Worm (Caenorhabditis elegans) whole organism, mixed stage, embryonic: Measurements from ENCODE around the gene jbts-14.

Source experiments
- M03D4.4 ChIP-seq: sonication (generic microtip); optimal IDR thresholded peaks from 2 replicates; lab custom pipeline; 2017; ENCODE audit warnings: mild to moderate bottlenecking, missing genetic modification characterization, missing compliant biosample characterization
- bed-3 ChIP-seq: fragments of 200-800 bp; sonication (Bioruptor generic); optimal IDR thresholded peaks from 3 replicates; lab custom pipeline; 2018; ENCODE audit warnings: mild to moderate bottlenecking, missing genetic modification characterization, moderate library complexity, missing compliant biosample characterization
- blmp-1 ChIP-seq: fragments of 150-350 bp; optimal IDR thresholded peaks from 2 replicates; lab custom pipeline; 2014; ENCODE audit warnings: missing biosample characterization, missing genetic modification characterization
- ceh-39 ChIP-seq: fragments of 150-350 bp; optimal IDR thresholded peaks from 2 replicates; lab custom pipeline; 2014; ENCODE audit warnings: missing biosample characterization, missing genetic modification characterization
- ceh-43 ChIP-seq: fragments of 200-800 bp; sonication (Bioruptor generic); optimal IDR thresholded peaks from 2 replicates; lab custom pipeline; 2018; ENCODE audit warnings: mild to moderate bottlenecking, missing genetic modification characterization, moderate library complexity, missing compliant biosample characterization
- ceh-83 ChIP-seq: fragments of 200-800 bp; sonication (Bioruptor generic); optimal IDR thresholded peaks from 2 replicates; lab custom pipeline; 2018; ENCODE audit warnings: mild to moderate bottlenecking, missing genetic modification characterization, missing compliant biosample characterization
- cnd-1 ChIP-seq: fragments of 200-800 bp; sonication (Bioruptor generic); optimal IDR thresholded peaks from 2 replicates; lab custom pipeline; 2018; ENCODE audit warnings: mild to moderate bottlenecking, missing genetic modification characterization, missing compliant biosample characterization
- drap-1 ChIP-seq: fragments of 200-800 bp; sonication (Bioruptor generic); optimal IDR thresholded peaks from 3 replicates; lab custom pipeline; 2018; ENCODE audit warnings: mild to moderate bottlenecking, missing genetic modification characterization, missing compliant biosample characterization
- elt-1 ChIP-seq: sonication (generic microtip); optimal IDR thresholded peaks from 2 replicates; lab custom pipeline; 2017; ENCODE audit warnings: missing genetic modification characterization, mild to moderate bottlenecking, missing compliant biosample characterization, antibody characterized with exemption, moderate library complexity, borderline replicate concordance; ENCODE audit not compliant: insufficient read depth
- elt-3 ChIP-seq: fragments of 150-350 bp; optimal IDR thresholded peaks from 2 replicates; lab custom pipeline; 2014; ENCODE audit warnings: missing biosample characterization, missing genetic modification characterization
- flh-1 ChIP-seq: fragments of 200-800 bp; sonication (Bioruptor generic); optimal IDR thresholded peaks from 2 replicates; lab custom pipeline; 2018; ENCODE audit warnings: mild to moderate bottlenecking, missing genetic modification characterization, moderate library complexity, missing compliant biosample characterization
- ham-2 ChIP-seq: fragments of 200-800 bp; sonication (Bioruptor generic); optimal IDR thresholded peaks from 2 replicates; lab custom pipeline; 2018; ENCODE audit warnings: mild to moderate bottlenecking, missing genetic modification characterization, missing compliant biosample characterization
- hlh-1 ChIP-seq: fragments of 150-350 bp; optimal IDR thresholded peaks from 2 replicates; lab custom pipeline; 2014; ENCODE audit warnings: missing biosample characterization, missing genetic modification reagents, missing genetic modification characterization
- lin-13 ChIP-seq: fragments of 150-350 bp; optimal IDR thresholded peaks from 2 replicates; lab custom pipeline; 2014; ENCODE audit warnings: missing biosample characterization, missing genetic modification characterization
- lsy-2 ChIP-seq: fragments of 150-350 bp; optimal IDR thresholded peaks from 2 replicates; lab custom pipeline; 2014; ENCODE audit warnings: missing biosample characterization, missing genetic modification characterization
- mab-5 ChIP-seq: fragments of 150-350 bp; optimal IDR thresholded peaks from 2 replicates; lab custom pipeline; 2014; ENCODE audit warnings: missing biosample characterization, missing genetic modification characterization
- mep-1 ChIP-seq: fragments of 150-350 bp; optimal IDR thresholded peaks from 2 replicates; lab custom pipeline; 2017; ENCODE audit warnings: missing biosample characterization, missing genetic modification reagents, missing genetic modification characterization, inconsistent platforms
- mls-2 ChIP-seq: sonication (generic microtip); optimal IDR thresholded peaks from 2 replicates; lab custom pipeline; 2016; ENCODE audit warnings: mild to moderate bottlenecking, missing genetic modification characterization, moderate library complexity, missing compliant biosample characterization
- nhr-12 ChIP-seq: fragments of 150-350 bp; optimal IDR thresholded peaks from 2 replicates; lab custom pipeline; 2014; ENCODE audit warnings: missing biosample characterization, missing genetic modification characterization
- nhr-2 ChIP-seq: fragments of 150-350 bp; optimal IDR thresholded peaks from 2 replicates; lab custom pipeline; 2014; ENCODE audit warnings: missing biosample characterization, missing genetic modification characterization
- nhr-76 ChIP-seq: sonication (generic microtip); optimal IDR thresholded peaks from 2 replicates; lab custom pipeline; 2017; ENCODE audit warnings: missing biosample characterization, missing genetic modification characterization
- pha-4 ChIP-seq: fragments of 150-350 bp; optimal IDR thresholded peaks from 2 replicates; lab custom pipeline; 2018; ENCODE audit warnings: missing biosample characterization, missing genetic modification reagents, missing genetic modification characterization
- sem-2 ChIP-seq: fragments of 200-800 bp; sonication (Bioruptor generic); optimal IDR thresholded peaks from 2 replicates; lab custom pipeline; 2018; ENCODE audit warnings: mild to moderate bottlenecking, missing genetic modification characterization, missing compliant biosample characterization
- snpc-4 ChIP-seq: fragments of 150-350 bp; optimal IDR thresholded peaks from 2 replicates; lab custom pipeline; 2014; ENCODE audit warnings: missing biosample characterization, missing genetic modification characterization
- sptf-1 ChIP-seq: sonication (generic microtip); optimal IDR thresholded peaks from 2 replicates; lab custom pipeline; 2017; ENCODE audit warnings: mild to moderate bottlenecking, missing genetic modification characterization, moderate library complexity, missing compliant biosample characterization
- tbx-8 ChIP-seq: fragments of 200-800 bp; sonication (Bioruptor generic); optimal IDR thresholded peaks from 2 replicates; lab custom pipeline; 2018; ENCODE audit warnings: mild to moderate bottlenecking, missing genetic modification characterization, moderate library complexity, missing compliant biosample characterization
- unc-39 ChIP-seq: fragments of 150-350 bp; optimal IDR thresholded peaks from 2 replicates; lab custom pipeline; 2014; ENCODE audit warnings: missing biosample characterization, missing genetic modification characterization
- unc-62 ChIP-seq: fragments of 150-350 bp; optimal IDR thresholded peaks from 2 replicates; lab custom pipeline; 2014; ENCODE audit warnings: missing biosample characterization, missing genetic modification reagents, missing genetic modification characterization
- zip-8 ChIP-seq: fragments of 150-350 bp; optimal IDR thresholded peaks from 2 replicates; lab custom pipeline; 2014; ENCODE audit warnings: missing biosample characterization, missing genetic modification characterization
- ztf-11 ChIP-seq: fragments of 150-350 bp; optimal IDR thresholded peaks from 2 replicates; lab custom pipeline; 2014; ENCODE audit warnings: missing biosample characterization, missing genetic modification characterization

The jbts-14 gene

DNA sequence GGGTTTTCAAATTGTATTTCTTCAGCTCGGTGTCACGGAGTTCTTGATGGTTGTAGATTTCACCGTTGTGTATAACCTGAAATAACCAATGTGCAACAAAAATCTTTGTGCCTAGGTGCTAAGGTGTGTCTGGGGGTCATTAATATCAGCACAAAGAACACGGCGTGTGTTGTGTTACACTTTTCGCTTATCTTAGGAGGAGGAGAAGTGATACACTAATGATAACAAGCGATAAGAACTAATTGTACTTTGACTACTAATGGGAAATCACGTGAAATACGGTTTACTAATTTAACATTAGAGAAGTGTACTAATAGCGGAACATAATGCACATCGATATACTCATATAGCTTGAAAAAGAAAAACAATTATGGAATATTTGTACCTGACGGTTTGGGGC is 46.1 kb downstream of the jbts-14 start:
- no peak for TF ChIP-seq drap-1
- TF ChIP-seq cnd-1 (tag; lab: Kevin White, UChicago), result no peak
- no peak for TF ChIP-seq pha-4 (tag; lab: Kevin White, UChicago)
- TF ChIP-seq elt-3, result no peak
- TF ChIP-seq sem-2 (GFP tag; lab: Kevin White, UChicago), result no peak
- no peak for TF ChIP-seq sptf-1 (tag; lab: Kevin White, UChicago)
- no peak for TF ChIP-seq lsy-2 (tag; lab: Kevin White, UChicago)
- no peak for TF ChIP-seq ceh-43 (GFP tag; lab: Kevin White, UChicago)
- no peak for TF ChIP-seq snpc-4 (tag; lab: Kevin White, UChicago)
- no peak for TF ChIP-seq elt-1 (tag; lab: Kevin White, UChicago)
- no peak for TF ChIP-seq unc-39 (tag; lab: Kevin White, UChicago)
- TF ChIP-seq unc-62 (GFP tag; lab: Kevin White, UChicago), result no peak
- TF ChIP-seq lin-13, result no peak
- TF ChIP-seq flh-1, result no peak
- no peak for TF ChIP-seq M03D4.4
- no peak for TF ChIP-seq tbx-8 (GFP tag; lab: Kevin White, UChicago)
- no peak for TF ChIP-seq mab-5

DNA sequence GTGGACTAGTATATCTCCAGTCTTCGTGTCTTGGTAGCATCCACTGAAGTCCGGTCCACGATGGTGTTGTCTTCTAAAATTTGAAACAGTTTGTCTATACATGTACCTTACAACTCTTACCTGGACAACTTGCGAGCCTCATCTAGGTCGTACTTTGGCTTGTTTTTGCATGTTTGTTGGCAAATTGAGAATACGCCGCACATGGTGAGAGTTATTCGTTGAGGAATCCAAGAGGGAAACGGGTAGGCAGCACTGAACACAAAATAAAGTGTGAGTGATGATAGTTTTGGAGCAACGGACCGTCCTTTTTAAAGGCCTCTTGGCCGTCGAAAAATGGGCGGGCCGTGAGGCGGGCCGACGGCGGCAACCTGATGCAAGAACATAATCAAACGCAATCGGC is 46.6 kb downstream of the jbts-14 start, which contains the start of gene asns-2:
Gene asns-2, minus strand, starts transcription at position 282 of the 400 bp plus-strand sequence.
- TF ChIP-seq sem-2 (GFP tag; lab: Kevin White, UChicago) (no peak), lsy-2 (tag; lab: Kevin White, UChicago) (no peak), mls-2 (tag; lab: Kevin White, UChicago) (no peak), ceh-83 (no peak), unc-39 (tag; lab: Kevin White, UChicago) (no peak), hlh-1 (tag; lab: Kevin White, UChicago) (no peak), blmp-1 (tag; lab: Kevin White, UChicago) (no peak), elt-1 (tag; lab: Kevin White, UChicago) (no peak), ceh-43 (GFP tag; lab: Kevin White, UChicago) (no peak), ham-2 (GFP tag; lab: Kevin White, UChicago) (no peak), ztf-11 (tag; lab: Kevin White, UChicago) (no peak), unc-62 (GFP tag; lab: Kevin White, UChicago) (no peak), sptf-1 (tag; lab: Kevin White, UChicago) (no peak), drap-1 (no peak), pha-4 (tag; lab: Kevin White, UChicago) (no peak), nhr-76 (tag; lab: Kevin White, UChicago) (no peak), flh-1 (no peak)

- no peak for TF ChIP-seq flh-1
- no peak for TF ChIP-seq drap-1
- peak; percentile 78 for TF ChIP-seq elt-1 (tag; lab: Kevin White, UChicago)
- no peak for TF ChIP-seq nhr-2 (tag; lab: Kevin White, UChicago)
- peak; percentile 44 for TF ChIP-seq elt-3
- TF ChIP-seq unc-62 (GFP tag; lab: Kevin White, UChicago), result peak; percentile 47
These were observed 48.4 kb downstream of the jbts-14 start for ce11 chrX:8752546-8752945.

- TF ChIP-seq nhr-2 (tag; lab: Kevin White, UChicago) (no peak), bed-3 (GFP tag; lab: Kevin White, UChicago) (no peak), lsy-2 (tag; lab: Kevin White, UChicago) (no peak), nhr-12 (tag; lab: Kevin White, UChicago) (no peak), ceh-39 (tag; lab: Kevin White, UChicago) (no peak), unc-62 (GFP tag; lab: Kevin White, UChicago) (no peak), sptf-1 (tag; lab: Kevin White, UChicago) (no peak), elt-1 (tag; lab: Kevin White, UChicago) (no peak), mep-1 (tag; lab: Kevin White, UChicago) (no peak), drap-1 (no peak), ceh-43 (GFP tag; lab: Kevin White, UChicago) (no peak), unc-39 (tag; lab: Kevin White, UChicago) (no peak), ceh-83 (no peak), ham-2 (GFP tag; lab: Kevin White, UChicago) (no peak), mab-5 (no peak)
These were observed 50.2 kb downstream of the jbts-14 start for ce11 chrX:8754285-8754795.

ce11 chrX:8755987-8756386 is 51.9 kb downstream of the jbts-14 start:
- TF ChIP-seq lsy-2 (tag; lab: Kevin White, UChicago) (no peak), zip-8 (tag; lab: Kevin White, UChicago) (no peak), blmp-1 (tag; lab: Kevin White, UChicago) (no peak), ham-2 (GFP tag; lab: Kevin White, UChicago) (no peak), nhr-2 (tag; lab: Kevin White, UChicago) (no peak), lin-13 (no peak)
